Worm (Caenorhabditis elegans) whole organism, late embryonic: Measurements from ENCODE around the gene ZK105.5.

Experiments used
- C08G9.2 ChIP-seq: sonication (generic microtip); optimal IDR thresholded peaks from 2 replicates; lab custom pipeline; 2016; ENCODE audit warnings: mild to moderate bottlenecking, missing genetic modification characterization, moderate library complexity, missing compliant biosample characterization
- C38D4.7 ChIP-seq: fragments of 200-800 bp; sonication (Bioruptor generic); optimal IDR thresholded peaks from 2 replicates; lab custom pipeline; 2018; ENCODE audit warnings: mild to moderate bottlenecking, missing genetic modification characterization, moderate library complexity, missing compliant biosample characterization
- F13H6.1 ChIP-seq: sonication (generic microtip); optimal IDR thresholded peaks from 2 replicates; lab custom pipeline; 2016; ENCODE audit warnings: missing genetic modification characterization, missing compliant biosample characterization
- K02D7.2 ChIP-seq: sonication (generic microtip); optimal IDR thresholded peaks from 2 replicates; lab custom pipeline; 2017; ENCODE audit warnings: mild to moderate bottlenecking, missing genetic modification characterization, missing compliant biosample characterization
- T23F11.4 ChIP-seq: fragments of 200-800 bp; sonication (Bioruptor generic); optimal IDR thresholded peaks from 2 replicates; lab custom pipeline; 2018; ENCODE audit warnings: mild to moderate bottlenecking, missing genetic modification characterization, missing compliant biosample characterization
- Y22D7AL.16 ChIP-seq: sonication (generic microtip); optimal IDR thresholded peaks from 2 replicates; lab custom pipeline; 2016; ENCODE audit warnings: missing genetic modification characterization, missing compliant biosample characterization
- ahr-1 ChIP-seq: sonication (generic microtip); optimal IDR thresholded peaks from 2 replicates; lab custom pipeline; 2016; ENCODE audit warnings: missing genetic modification characterization, missing compliant biosample characterization
- ceh-14 ChIP-seq: sonication (generic microtip); optimal IDR thresholded peaks from 2 replicates; lab custom pipeline; 2016; ENCODE audit warnings: missing genotype, missing genetic modification characterization, missing compliant biosample characterization
- ceh-2 ChIP-seq: sonication (generic microtip); optimal IDR thresholded peaks from 2 replicates; lab custom pipeline; 2016; ENCODE audit warnings: missing genotype, missing genetic modification characterization, missing compliant biosample characterization
- ceh-22 ChIP-seq: sonication (generic microtip); optimal IDR thresholded peaks from 2 replicates; lab custom pipeline; 2017; ENCODE audit warnings: missing biosample characterization, missing genetic modification characterization
- ceh-30 ChIP-seq: fragments of 150-350 bp; optimal IDR thresholded peaks from 2 replicates; lab custom pipeline; 2014; ENCODE audit warnings: missing biosample characterization, missing genetic modification characterization
- che-1 ChIP-seq: sonication (generic microtip); optimal IDR thresholded peaks from 2 replicates; lab custom pipeline; 2016; ENCODE audit warnings: mild to moderate bottlenecking, missing genetic modification characterization, missing compliant biosample characterization
- dve-1 ChIP-seq: sonication (generic microtip); optimal IDR thresholded peaks from 2 replicates; lab custom pipeline; 2017; ENCODE audit warnings: antibody characterized with exemption, mild to moderate bottlenecking, missing genetic modification characterization, missing compliant biosample characterization
- elt-4 ChIP-seq: sonication (generic microtip); optimal IDR thresholded peaks from 2 replicates; lab custom pipeline; 2016; ENCODE audit warnings: missing genetic modification characterization, missing compliant biosample characterization
- ets-4 ChIP-seq: sonication (generic microtip); optimal IDR thresholded peaks from 2 replicates; lab custom pipeline; 2016; ENCODE audit warnings: missing genetic modification characterization, missing compliant biosample characterization
- eyg-1 ChIP-seq: sonication (generic microtip); optimal IDR thresholded peaks from 2 replicates; lab custom pipeline; 2016; ENCODE audit warnings: missing genotype, missing genetic modification characterization, missing compliant biosample characterization
- fkh-10 ChIP-seq: fragments of 150-350 bp; optimal IDR thresholded peaks from 2 replicates; lab custom pipeline; 2014; ENCODE audit warnings: missing biosample characterization, missing genetic modification reagents, missing genetic modification characterization
- fkh-6 ChIP-seq: sonication (generic microtip); optimal IDR thresholded peaks from 2 replicates; lab custom pipeline; 2016; ENCODE audit warnings: missing genetic modification characterization, missing compliant biosample characterization
- hlh-15 ChIP-seq: sonication (generic microtip); optimal IDR thresholded peaks from 2 replicates; lab custom pipeline; 2016; ENCODE audit warnings: missing genetic modification characterization, missing compliant biosample characterization
- hlh-8 ChIP-seq: sonication (generic microtip); optimal IDR thresholded peaks from 2 replicates; lab custom pipeline; 2016; ENCODE audit warnings: missing genotype, missing genetic modification characterization, missing compliant biosample characterization
- lin-11 ChIP-seq: fragments of 200-800 bp; sonication (Bioruptor generic); optimal IDR thresholded peaks from 2 replicates; lab custom pipeline; 2018; ENCODE audit warnings: mild to moderate bottlenecking, missing genetic modification characterization, missing compliant biosample characterization
- mec-3 ChIP-seq: sonication (generic microtip); optimal IDR thresholded peaks from 2 replicates; lab custom pipeline; 2016; ENCODE audit warnings: borderline replicate concordance, missing genetic modification characterization, missing compliant biosample characterization
- nfya-1 ChIP-seq: sonication (generic microtip); optimal IDR thresholded peaks from 2 replicates; lab custom pipeline; 2017; ENCODE audit warnings: missing genetic modification characterization, mild to moderate bottlenecking, missing compliant biosample characterization, antibody characterized with exemption, moderate library complexity
- nhr-11 ChIP-seq: fragments of 150-350 bp; optimal IDR thresholded peaks from 2 replicates; lab custom pipeline; 2014; ENCODE audit warnings: missing biosample characterization, missing genetic modification characterization
- nhr-232 ChIP-seq: sonication (generic microtip); optimal IDR thresholded peaks from 2 replicates; lab custom pipeline; 2016; ENCODE audit warnings: missing genetic modification characterization, missing compliant biosample characterization
- odd-2 ChIP-seq: sonication (generic microtip); optimal IDR thresholded peaks from 2 replicates; lab custom pipeline; 2017; ENCODE audit warnings: antibody characterized with exemption, mild to moderate bottlenecking, missing genetic modification characterization, missing compliant biosample characterization
- pat-9 ChIP-seq: fragments of 200-800 bp; sonication (Bioruptor generic); optimal IDR thresholded peaks from 2 replicates; lab custom pipeline; 2018; ENCODE audit warnings: mild to moderate bottlenecking, missing genetic modification characterization, moderate library complexity, missing compliant biosample characterization
- pax-1 ChIP-seq: fragments of 150-350 bp; optimal IDR thresholded peaks from 2 replicates; lab custom pipeline; 2014; ENCODE audit warnings: missing biosample characterization, missing genetic modification characterization
- pha-2 ChIP-seq: sonication (generic microtip); optimal IDR thresholded peaks from 2 replicates; lab custom pipeline; 2017; ENCODE audit warnings: mild to moderate bottlenecking, missing genetic modification characterization, missing compliant biosample characterization
- pros-1 ChIP-seq: fragments of 150-350 bp; optimal IDR thresholded peaks from 2 replicates; lab custom pipeline; 2014; ENCODE audit warnings: missing biosample characterization, missing genetic modification reagents, missing genetic modification characterization
- rnt-1 ChIP-seq: sonication (generic microtip); optimal IDR thresholded peaks from 2 replicates; lab custom pipeline; 2016; ENCODE audit warnings: missing genetic modification characterization, missing compliant biosample characterization
- tbx-2 ChIP-seq: sonication (generic microtip); optimal IDR thresholded peaks from 2 replicates; lab custom pipeline; 2016; ENCODE audit warnings: missing genetic modification characterization, missing compliant biosample characterization
- ttx-3 ChIP-seq: sonication (generic microtip); optimal IDR thresholded peaks from 2 replicates; lab custom pipeline; 2016; ENCODE audit warnings: missing genetic modification reagents, missing genetic modification characterization, missing compliant biosample characterization
- unc-3 ChIP-seq, 2 experiments: fragments of 200-800 bp in 1 of 2; sonication (Bioruptor generic) in 1 of 2; sonication (generic microtip) in 1 of 2; conservative IDR thresholded peaks in 1 of 2; optimal IDR thresholded peaks in 1 of 2; 2 replicates each; pipeline versions ENCODE4 v1.3.6 to Lab custom; 2016 to 2022; ENCODE audit warnings: missing compliant biosample characterization in 2 of 2, missing genetic modification characterization in 2 of 2, missing genetic modification reagents in 1 of 2
- unc-42 ChIP-seq: sonication (generic microtip); optimal IDR thresholded peaks from 2 replicates; lab custom pipeline; 2016; ENCODE audit warnings: missing genotype, missing genetic modification characterization, missing compliant biosample characterization
- unc-55 ChIP-seq: sonication (generic microtip); optimal IDR thresholded peaks from 2 replicates; lab custom pipeline; 2017; ENCODE audit warnings: missing biosample characterization, missing genetic modification reagents, missing genetic modification characterization
- unc-86 ChIP-seq: sonication (generic microtip); optimal IDR thresholded peaks from 2 replicates; lab custom pipeline; 2016; ENCODE audit warnings: missing genetic modification characterization, missing compliant biosample characterization
- zip-5 ChIP-seq: sonication (generic microtip); optimal IDR thresholded peaks from 2 replicates; lab custom pipeline; 2016; ENCODE audit warnings: missing genetic modification characterization, missing compliant biosample characterization

Gene ZK105.5

DNA sequence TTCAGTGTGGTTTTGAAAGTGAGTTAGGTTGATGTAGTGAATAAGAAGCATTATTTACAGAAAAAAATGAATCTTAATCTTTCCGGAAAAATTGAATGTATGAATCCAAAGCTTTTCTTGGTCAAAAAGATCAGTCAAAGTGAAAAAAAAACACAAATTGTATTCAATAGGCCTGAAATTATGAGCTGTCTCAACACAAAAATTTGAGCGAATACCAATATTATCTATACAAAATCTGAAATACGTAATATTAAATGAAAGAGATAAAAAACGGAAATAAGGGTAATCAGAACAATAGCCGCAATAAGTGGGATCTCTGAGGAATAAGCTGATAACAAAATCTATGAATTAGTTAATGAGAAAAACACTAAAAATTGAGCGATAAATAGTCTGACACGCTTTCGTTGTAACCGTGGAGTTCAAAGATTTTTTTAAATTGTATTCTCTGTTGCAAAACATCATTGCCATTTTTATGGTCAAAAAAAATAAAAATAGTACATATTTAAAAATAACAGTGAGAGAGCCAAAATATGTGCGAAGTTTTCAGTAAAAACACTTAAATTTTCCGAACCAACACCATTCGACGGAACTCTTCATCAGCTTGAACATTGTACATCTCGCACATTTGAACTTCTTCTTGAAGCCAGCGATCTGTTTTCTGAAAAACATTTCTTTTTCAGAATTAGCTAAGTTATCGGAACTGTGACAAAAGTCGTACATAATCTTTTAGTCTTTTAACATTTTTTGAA lies 33.4 kb downstream of the ZK105.5 start, which contains the start of gene sre-11:
Gene sre-11 (minus strand): TSS at position 51 of the 749 bp plus-strand sequence.
- TF ChIP-seq T23F11.4 (no peak), unc-86 (no peak), ceh-14 (no peak), ceh-2 (no peak), C38D4.7 (GFP tag; lab: Kevin White, UChicago) (no peak), pha-2 (tag; lab: Kevin White, UChicago) (no peak), unc-42 (no peak), ttx-3 (tag; lab: Kevin White, UChicago) (no peak), F13H6.1 (tag; lab: Kevin White, UChicago) (no peak), C08G9.2 (tag; lab: Kevin White, UChicago) (no peak), pax-1 (tag; lab: Kevin White, UChicago) (no peak), odd-2 (tag; lab: Kevin White, UChicago) (no peak), fkh-10 (no peak), Y22D7AL.16 (tag; lab: Kevin White, UChicago) (no peak), ceh-30 (no peak), nhr-232 (tag; lab: Kevin White, UChicago) (no peak), hlh-8 (tag; lab: Kevin White, UChicago) (no peak), ets-4 (tag; lab: Kevin White, UChicago) (no peak), nhr-11 (tag; lab: Kevin White, UChicago) (no peak), zip-5 (tag; lab: Kevin White, UChicago) (no peak)

DNA sequence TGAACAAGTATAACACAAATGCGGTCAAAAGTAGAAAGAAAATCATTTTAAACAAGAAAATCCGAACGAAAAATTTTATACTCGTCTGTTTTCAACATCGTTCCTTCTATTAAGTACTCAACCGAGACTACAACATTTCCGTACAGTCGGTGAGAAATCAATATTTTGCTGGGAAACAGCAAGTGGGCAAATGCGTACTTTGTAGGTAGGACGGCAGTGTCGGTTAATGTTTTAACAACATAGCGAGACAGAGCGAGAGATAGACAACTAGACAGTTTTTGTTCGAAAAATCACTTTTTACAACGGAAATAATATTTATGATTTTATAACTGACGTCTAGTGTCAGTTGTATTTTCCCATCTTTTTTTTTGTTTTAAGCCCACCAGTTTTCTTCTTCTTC lies 36.1 kb downstream of the ZK105.5 start, which contains the start of gene cyp-33A1:
Gene cyp-33A1 (minus strand): TSS at position 72 of the 400 bp plus-strand sequence.
- TF ChIP-seq ahr-1 (tag; lab: Kevin White, UChicago) (no peak), ceh-30 (no peak)
- TF ChIP-seq, all 69 proteins: peak for 0

DNA sequence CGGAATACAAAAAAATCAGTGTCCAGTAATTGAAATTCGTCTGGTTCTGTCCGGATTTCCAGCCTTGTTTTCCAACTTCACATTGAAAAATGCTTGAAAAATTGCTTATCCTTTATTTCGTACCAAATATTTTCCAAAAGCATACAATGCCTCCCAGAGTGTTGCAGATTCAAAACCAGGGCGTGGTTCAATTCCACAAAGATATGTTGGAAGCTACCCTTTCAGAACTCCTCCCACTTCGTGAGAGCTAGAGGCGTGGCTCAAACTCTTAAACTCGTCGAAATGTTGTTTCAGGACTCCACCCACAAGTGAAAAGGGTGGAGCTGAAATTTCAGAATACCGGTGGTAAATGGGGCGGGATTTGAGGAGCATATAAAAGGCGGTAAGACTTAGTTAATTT lies 41.6 kb downstream of the ZK105.5 start, which contains the start of gene C12D5.3:
Gene C12D5.3 (plus strand): TSS at position 301 of the 400 bp plus-strand sequence.
- TF ChIP-seq ceh-22 (tag; lab: Kevin White, UChicago) (no peak), tbx-2 (no peak), unc-55 (GFP tag; lab: Kevin White, UChicago) (no peak), fkh-10 (no peak), ahr-1 (tag; lab: Kevin White, UChicago) (no peak), pat-9 (tag; lab: Kevin White, UChicago) (no peak), nfya-1 (tag; lab: Kevin White, UChicago) (no peak), elt-4 (no peak), K02D7.2 (no peak)

DNA sequence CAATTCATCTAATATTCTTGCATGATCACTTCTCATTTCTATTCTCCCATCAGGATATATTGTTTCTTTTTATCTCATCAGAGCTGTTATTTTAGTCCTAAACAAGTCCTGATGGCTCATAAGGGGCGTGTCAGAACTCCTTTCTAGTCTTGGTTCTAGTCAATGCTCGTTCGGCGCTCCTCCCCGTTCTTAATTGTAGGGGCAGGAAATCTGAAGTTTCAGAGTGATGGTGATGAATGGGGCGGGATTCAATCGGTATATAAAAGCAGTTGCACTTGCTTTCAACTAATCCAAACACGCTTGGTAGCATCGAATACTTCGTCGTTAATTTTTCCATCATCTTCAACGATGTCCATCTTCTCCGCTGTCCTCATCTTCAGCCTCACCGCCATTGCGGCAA lies 45.3 kb downstream of the ZK105.5 start, which contains the start of gene C12D5.4:
Gene C12D5.4 (plus strand): TSS at position 301 of the 400 bp plus-strand sequence.
- no peak for TF ChIP-seq lin-11 (tag; lab: Kevin White, UChicago)
- TF ChIP-seq hlh-15 (tag; lab: Kevin White, UChicago), result no peak
- no peak for TF ChIP-seq fkh-10
- TF ChIP-seq fkh-6 (tag; lab: Kevin White, UChicago), result no peak
- no peak for TF ChIP-seq che-1 (tag; lab: Kevin White, UChicago)
- TF ChIP-seq dve-1 (tag; lab: Kevin White, UChicago), result no peak
- no peak for TF ChIP-seq ets-4 (tag; lab: Kevin White, UChicago)
- TF ChIP-seq rnt-1, result no peak
- no peak for TF ChIP-seq unc-3 (GFP tag; conservative IDR thresholded peaks at IDR 0.05; lab: Robert Waterston, UW)
- no peak for TF ChIP-seq unc-3 (tag; optimal IDR thresholded peaks at IDR 0.05; lab: Kevin White, UChicago)
- TF ChIP-seq eyg-1 (tag; lab: Kevin White, UChicago), result no peak
- no peak for TF ChIP-seq mec-3 (tag; lab: Kevin White, UChicago)
- TF ChIP-seq nfya-1 (tag; lab: Kevin White, UChicago), result no peak
- TF ChIP-seq ttx-3 (tag; lab: Kevin White, UChicago), result no peak
- no peak for TF ChIP-seq pros-1 (tag; lab: Kevin White, UChicago)
